Worm (Caenorhabditis elegans): ENCODE measurements around the gene lir-1.

DNA sequence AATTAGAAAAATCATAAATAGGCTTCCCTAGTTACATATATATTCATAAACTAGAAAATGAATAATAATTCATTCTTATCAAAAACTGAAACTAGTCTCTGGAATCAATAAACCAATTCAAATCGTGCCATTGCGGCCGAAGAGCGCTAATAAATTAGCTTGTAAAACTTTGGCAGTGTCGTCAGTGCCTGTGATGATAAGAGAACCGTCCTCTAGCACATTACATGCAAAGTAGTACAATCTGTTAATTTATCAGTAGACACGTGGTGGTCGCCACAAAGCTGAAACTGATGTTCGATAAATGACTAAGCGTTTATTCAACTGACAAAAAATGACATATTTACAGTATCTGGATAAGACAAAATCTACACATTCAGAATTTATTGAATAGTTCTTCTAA lies 23.8 kb downstream of the lir-1 start:
- no peak for TF ChIP-seq tbx-37 (GFP tag; conservative IDR thresholded peaks at IDR 0.05)
- TF ChIP-seq ceh-36 (tag; optimal IDR thresholded peaks at IDR 0.05): no peak
- TF ChIP-seq ama-1 (optimal IDR thresholded peaks at IDR 0.05): no peak
- TF ChIP-seq tra-4 (tag; optimal IDR thresholded peaks at IDR 0.05): no peak
- no peak for TF ChIP-seq flt-1 (GFP tag; IDR thresholded peaks at IDR 0.05)
- no peak for TF ChIP-seq scrt-1 (GFP tag; IDR thresholded peaks at IDR 0.05)
- TF ChIP-seq ets-7 (tag; optimal IDR thresholded peaks at IDR 0.05): no peak
- TF ChIP-seq hmbx-1 (tag; optimal IDR thresholded peaks at IDR 0.05): no peak
- no peak for TF ChIP-seq sea-1 (GFP tag; conservative IDR thresholded peaks at IDR 0.05)
- TF ChIP-seq B0310.2 (tag; optimal IDR thresholded peaks at IDR 0.05): no peak
- TF ChIP-seq tbx-11 (GFP tag; IDR thresholded peaks at IDR 0.05): no peak
- TF ChIP-seq hnd-1 (tag; optimal IDR thresholded peaks at IDR 0.05): no peak
